Fruit fly (Drosophila melanogaster): ENCODE measurements around the gene Nuf2.

Nuf2 gene

DNA sequence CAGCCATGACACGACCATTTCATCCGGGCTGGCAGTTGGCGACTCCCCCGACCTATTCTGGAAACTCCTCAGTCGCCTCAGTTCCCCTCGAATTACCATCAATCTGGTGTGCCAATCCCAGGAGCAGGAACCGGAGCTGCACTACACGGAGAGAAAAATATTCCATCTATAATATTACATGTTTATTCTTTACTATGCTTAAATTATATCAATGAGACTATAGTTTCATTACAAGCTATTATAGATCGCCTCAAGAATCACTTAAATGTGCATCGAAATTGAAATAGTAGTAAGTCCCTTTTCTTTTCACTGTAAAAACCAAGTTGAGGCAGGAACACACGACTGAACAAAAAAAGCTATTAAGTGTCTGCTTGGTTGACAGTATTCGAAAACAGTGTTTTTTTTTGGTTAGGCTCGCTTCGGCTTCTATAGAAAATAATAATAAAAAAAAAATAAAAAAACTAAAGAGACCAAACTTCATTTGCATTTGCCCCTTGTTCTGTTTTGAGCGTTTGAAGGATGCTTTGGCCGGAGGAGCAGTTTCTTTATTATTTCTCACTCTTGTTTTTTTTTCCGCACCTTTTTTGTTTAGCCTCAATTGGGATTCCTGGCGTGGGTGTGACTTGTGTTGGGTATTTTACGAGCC, 10.5 kb upstream of the Nuf2 start:
- TF ChIP-seq CG33213 (GFP tag; optimal IDR thresholded peaks at IDR 0.05) (no peak), CG33557 (GFP tag; optimal IDR thresholded peaks at IDR 0.05) (no peak), CG18599 (GFP tag; optimal IDR thresholded peaks at IDR 0.05) (peak; percentile 16), usp (GFP tag; optimal IDR thresholded peaks at IDR 0.05) (no peak), CG2129 (GFP tag; IDR thresholded peaks at IDR 0.05; ENCODE audit: partially characterized antibody) (no peak), Xbp1 (GFP tag; optimal IDR thresholded peaks at IDR 0.05) (peak; percentile 2), sqz (GFP tag; optimal IDR thresholded peaks at IDR 0.05) (no peak), CG9609 (GFP tag; optimal IDR thresholded peaks at IDR 0.05) (no peak), CG9817 (tag; optimal IDR thresholded peaks at IDR 0.05) (no peak), gt (GFP tag; IDR thresholded peaks at IDR 0.05) (no peak), dmrt11E (tag; optimal IDR thresholded peaks at IDR 0.05) (peak; percentile 25), CG15479 (GFP tag; optimal IDR thresholded peaks at IDR 0.05) (no peak), CG1603 (tag; optimal IDR thresholded peaks at IDR 0.05) (peak; percentile 23), CG4404 (GFP tag; IDR thresholded peaks at IDR 0.05) (0 out of 2 replicates have a peak, but pooled peaks have one; percentile 11), dpn (GFP tag; optimal IDR thresholded peaks at IDR 0.05) (peak in 1 of 2 experiments; percentile 2), Drgx (GFP tag; IDR thresholded peaks at IDR 0.05) (peak; percentile 72), nom (GFP tag; optimal IDR thresholded peaks at IDR 0.05) (peak; percentile 80), Spps (tag; optimal IDR thresholded peaks at IDR 0.05) (no peak), bsh (GFP tag; optimal IDR thresholded peaks at IDR 0.05) (peak; percentile 19 to 61), Xrp1 (GFP tag; IDR thresholded peaks at IDR 0.05) (peak; percentile 42; the same call in 1 of the 2 replicates), row (GFP tag; IDR thresholded peaks at IDR 0.05) (0 out of 3 replicates have a peak, but pooled peaks have one; percentile 34), CG16813 (GFP tag; IDR thresholded peaks at IDR 0.05; ENCODE audit: partially characterized antibody) (no peak), pan (optimal IDR thresholded peaks at IDR 0.05) (no peak), pan (GFP tag; optimal IDR thresholded peaks at IDR 0.05 in 1 of 2, IDR thresholded peaks at IDR 0.05 in 1 of 2) (peak in 1 of 2 experiments; percentile 24), slbo (GFP tag; IDR thresholded peaks at IDR 0.05) (peak; percentile 45), CG3838 (GFP tag; optimal IDR thresholded peaks at IDR 0.05) (no peak), CG17829 (tag; optimal IDR thresholded peaks at IDR 0.05) (no peak), sens (GFP tag) (peak; percentile 75), jumu (GFP tag; optimal IDR thresholded peaks at IDR 0.05) (no peak), CG11504 (tag; optimal IDR thresholded peaks at IDR 0.05) (peak; percentile 11), CG2712 (tag; optimal IDR thresholded peaks at IDR 0.05) (peak; percentile 18), Taf1 (GFP tag; IDR thresholded peaks at IDR 0.05) (no peak), Elba2 (GFP tag; optimal IDR thresholded peaks at IDR 0.05) (no peak), Ets65A (GFP tag) (no peak), Sox102F (GFP tag; optimal IDR thresholded peaks at IDR 0.05) (peak; percentile 10), CG17328 (GFP tag; IDR thresholded peaks at IDR 0.05) (0 out of 2 replicates have a peak, but pooled peaks have one; percentile 37), bab2 (GFP tag; optimal IDR thresholded peaks at IDR 0.05) (no peak), jigr1 (GFP tag; IDR thresholded peaks at IDR 0.05) (no peak), CG8924 (tag; optimal IDR thresholded peaks at IDR 0.05) (no peak), CG12391 (tag; optimal IDR thresholded peaks at IDR 0.05) (peak; percentile 15), zfh1 (GFP tag; IDR thresholded peaks at IDR 0.05) (0 out of 3 replicates have a peak, but pooled peaks have one; percentile 35), CG12071 (GFP tag; optimal IDR thresholded peaks at IDR 0.05) (no peak), Kr (GFP tag; optimal IDR thresholded peaks at IDR 0.05) (no peak), Med (GFP tag) (peak; percentile 55), ro (GFP tag; IDR thresholded peaks at IDR 0.05) (no peak), CG32532 (GFP tag; IDR thresholded peaks at IDR 0.05) (no peak), onecut (GFP tag; IDR thresholded peaks at IDR 0.05) (no peak), gem (tag; optimal IDR thresholded peaks at IDR 0.05) (peak; percentile 34), CG1602 (GFP tag; optimal IDR thresholded peaks at IDR 0.05) (no peak)

Measured in whole organism, embryonic.